Worm (Caenorhabditis elegans) whole organism, L3 larva: Measurements from ENCODE around the gene rab-18.
A peak's percentile ranks its signal among the peaks of the same experiment; 100 is the strongest.

Experiments used
- R02D3.7 ChIP-seq: fragments of 150-350 bp; optimal IDR thresholded peaks from 2 replicates; lab custom pipeline; 2014; ENCODE audit warnings: missing biosample characterization, missing genetic modification characterization
- ZK546.5 ChIP-seq: sonication (generic microtip); optimal IDR thresholded peaks from 2 replicates; lab custom pipeline; 2017; ENCODE audit warnings: missing biosample characterization, missing genetic modification characterization
- ama-1 ChIP-seq: fragments of 150-350 bp; optimal IDR thresholded peaks from 2 replicates; lab custom pipeline; 2018
- ceh-28 ChIP-seq: fragments of 150-350 bp; optimal IDR thresholded peaks from 2 replicates; lab custom pipeline; 2014; ENCODE audit warnings: missing biosample characterization, missing genetic modification reagents, missing genetic modification characterization
- ceh-82 ChIP-seq: fragments of 150-350 bp; optimal IDR thresholded peaks from 2 replicates; lab custom pipeline; 2014; ENCODE audit warnings: missing biosample characterization, missing genetic modification characterization
- ceh-9 ChIP-seq: sonication (generic microtip); optimal IDR thresholded peaks from 2 replicates; lab custom pipeline; 2018; ENCODE audit warnings: missing biosample characterization, missing genetic modification characterization
- egl-27 ChIP-seq: sonication (generic microtip); optimal IDR thresholded peaks from 4 replicates; lab custom pipeline; 2017; ENCODE audit warnings: missing biosample characterization, missing genetic modification reagents, missing genetic modification characterization
- elt-2 ChIP-seq: sonication (generic microtip); optimal IDR thresholded peaks from 2 replicates; lab custom pipeline; 2016; ENCODE audit warnings: missing genetic modification reagents, mild to moderate bottlenecking, missing genetic modification characterization, missing compliant biosample characterization
- elt-3 ChIP-seq, 3 experiments: fragments of 150-350 bp in 1 of 3; sonication (generic microtip) in 2 of 3; optimal IDR thresholded peaks; 2 replicates in 2 of 3; 4 replicates in 1 of 3; lab custom pipeline; 2014 to 2017; ENCODE audit warnings: missing biosample characterization in 3 of 3, missing genetic modification characterization in 3 of 3
- fkh-2 ChIP-seq: fragments of 150-350 bp; optimal IDR thresholded peaks from 2 replicates; lab custom pipeline; 2014; ENCODE audit warnings: missing biosample characterization, missing genetic modification reagents, missing genetic modification characterization
- fos-1 ChIP-seq: fragments of 150-350 bp; optimal IDR thresholded peaks from 2 replicates; lab custom pipeline; 2014; ENCODE audit warnings: missing biosample characterization, missing genetic modification characterization
- hmg-11 ChIP-seq: sonication (generic microtip); optimal IDR thresholded peaks from 2 replicates; lab custom pipeline; 2016; ENCODE audit warnings: missing genetic modification characterization, missing compliant biosample characterization
- jun-1 ChIP-seq: fragments of 150-350 bp; optimal IDR thresholded peaks from 2 replicates; lab custom pipeline; 2014; ENCODE audit warnings: missing biosample characterization, missing genetic modification reagents, missing genetic modification characterization
- lin-15B ChIP-seq: fragments of 150-350 bp; optimal IDR thresholded peaks from 2 replicates; lab custom pipeline; 2014; ENCODE audit warnings: missing biosample characterization, missing genetic modification characterization
- lin-39 ChIP-seq: fragments of 150-350 bp; optimal IDR thresholded peaks from 2 replicates; lab custom pipeline; 2018; ENCODE audit warnings: missing biosample characterization, missing genetic modification reagents, missing genetic modification characterization
- lsy-12 ChIP-seq: sonication (generic microtip); optimal IDR thresholded peaks from 2 replicates; lab custom pipeline; 2016; ENCODE audit warnings: mild to moderate bottlenecking, missing genetic modification characterization, missing compliant biosample characterization
- mdl-1 ChIP-seq: fragments of 150-350 bp; optimal IDR thresholded peaks from 2 replicates; lab custom pipeline; 2014; ENCODE audit warnings: missing biosample characterization, missing genetic modification characterization
- mml-1 ChIP-seq: fragments of 150-350 bp; sonication (generic microtip); optimal IDR thresholded peaks from 3 replicates; lab custom pipeline; 2014; ENCODE audit warnings: missing biosample characterization, missing genetic modification characterization
- nfya-1 ChIP-seq: sonication (generic microtip); optimal IDR thresholded peaks from 2 replicates; lab custom pipeline; 2017; ENCODE audit warnings: missing genetic modification characterization, mild to moderate bottlenecking, missing compliant biosample characterization, antibody characterized with exemption, moderate library complexity; ENCODE audit not compliant: insufficient read depth
- nhr-12 ChIP-seq: fragments of 150-350 bp; optimal IDR thresholded peaks from 2 replicates; lab custom pipeline; 2014; ENCODE audit warnings: missing biosample characterization, missing genetic modification characterization
- nhr-23 ChIP-seq: fragments of 150-350 bp; optimal IDR thresholded peaks from 2 replicates; lab custom pipeline; 2014; ENCODE audit warnings: missing biosample characterization, missing genetic modification reagents, missing genetic modification characterization
- nhr-25 ChIP-seq: sonication (generic microtip); optimal IDR thresholded peaks from 2 replicates; lab custom pipeline; 2017; ENCODE audit warnings: missing biosample characterization, missing genetic modification characterization
- nhr-43 ChIP-seq: sonication (generic microtip); optimal IDR thresholded peaks from 2 replicates; lab custom pipeline; 2016; ENCODE audit warnings: mild to moderate bottlenecking, missing genetic modification characterization, missing compliant biosample characterization; ENCODE audit not compliant: poor library complexity, severe bottlenecking
- nhr-67 ChIP-seq: fragments of 150-350 bp; optimal IDR thresholded peaks from 2 replicates; lab custom pipeline; 2014; ENCODE audit warnings: missing biosample characterization, missing genetic modification characterization
- nhr-76 ChIP-seq: fragments of 150-350 bp; sonication (generic microtip); optimal IDR thresholded peaks from 5 replicates; lab custom pipeline; 2014; ENCODE audit warnings: missing biosample characterization, missing genetic modification characterization
- nhr-77 ChIP-seq: fragments of 150-350 bp; optimal IDR thresholded peaks from 2 replicates; lab custom pipeline; 2014; ENCODE audit warnings: missing biosample characterization, missing genetic modification characterization
- pha-4 ChIP-seq: fragments of 150-350 bp; optimal IDR thresholded peaks from 2 replicates; lab custom pipeline; 2014; ENCODE audit warnings: missing biosample characterization, missing genetic modification reagents, missing genetic modification characterization
- pqm-1 ChIP-seq: fragments of 150-350 bp; optimal IDR thresholded peaks from 2 replicates; lab custom pipeline; 2017; ENCODE audit warnings: missing biosample characterization, missing genetic modification characterization, inconsistent platforms
- sea-2 ChIP-seq: fragments of 150-350 bp; sonication (generic microtip); optimal IDR thresholded peaks from 4 replicates; lab custom pipeline; 2014; ENCODE audit warnings: missing biosample characterization, missing genetic modification reagents, missing genetic modification characterization
- skn-1 ChIP-seq: fragments of 150-350 bp; optimal IDR thresholded peaks from 2 replicates; lab custom pipeline; 2014; ENCODE audit warnings: missing biosample characterization, missing genetic modification characterization
- snpc-4 ChIP-seq: fragments of 150-350 bp; optimal IDR thresholded peaks from 2 replicates; lab custom pipeline; 2014; ENCODE audit warnings: missing biosample characterization, missing genetic modification characterization
- tbx-2 ChIP-seq: sonication (generic microtip); optimal IDR thresholded peaks from 2 replicates; lab custom pipeline; 2016; ENCODE audit warnings: mild to moderate bottlenecking, missing genetic modification characterization, missing compliant biosample characterization
- unc-39 ChIP-seq: sonication (generic microtip); optimal IDR thresholded peaks from 4 replicates; lab custom pipeline; 2017; ENCODE audit warnings: missing biosample characterization, missing genetic modification characterization
- unc-62 ChIP-seq: fragments of 150-350 bp; sonication (generic microtip); optimal IDR thresholded peaks from 4 replicates; lab custom pipeline; 2014; ENCODE audit warnings: missing biosample characterization, missing genetic modification reagents, missing genetic modification characterization
- zag-1 ChIP-seq: fragments of 150-350 bp; optimal IDR thresholded peaks from 2 replicates; lab custom pipeline; 2014; ENCODE audit warnings: missing biosample characterization, missing genetic modification characterization
- ztf-4 ChIP-seq: fragments of 150-350 bp; optimal IDR thresholded peaks from 2 replicates; lab custom pipeline; 2014; ENCODE audit warnings: missing biosample characterization, missing genetic modification characterization

Gene rab-18

ce11 chrIII:1125494-1125893 is 44.9 kb upstream of the rab-18 start:
- TF ChIP-seq nhr-23 (tag; lab: Kevin White, UChicago): no peak
- no peak for TF ChIP-seq pha-4 (tag; lab: Kevin White, UChicago)
- no peak for TF ChIP-seq jun-1 (tag; lab: Kevin White, UChicago)
- peak; percentile 70 for TF ChIP-seq ceh-28
- no peak for TF ChIP-seq ZK546.5
- no peak for TF ChIP-seq ceh-82 (tag; lab: Kevin White, UChicago)

ce11 chrIII:1122239-1122638 is 41.7 kb upstream of the rab-18 start:
- TF ChIP-seq jun-1 (tag; lab: Kevin White, UChicago): no peak
- no peak for TF ChIP-seq unc-39 (tag; lab: Kevin White, UChicago)
- no peak for TF ChIP-seq unc-62 (GFP tag; lab: Kevin White, UChicago)
- TF ChIP-seq snpc-4: no peak
- no peak for TF ChIP-seq sea-2 (GFP tag; lab: Kevin White, UChicago)
- peak; percentile 37 for TF ChIP-seq elt-2 (tag; lab: Kevin White, UChicago)
- peak; percentile 14 for TF ChIP-seq pha-4 (tag; lab: Kevin White, UChicago)
- no peak for TF ChIP-seq tbx-2 (tag; lab: Kevin White, UChicago)
- TF ChIP-seq lin-39 (tag; lab: Kevin White, UChicago): peak; percentile 58
- no peak for TF ChIP-seq nhr-77 (tag; lab: Kevin White, UChicago)
- TF ChIP-seq mdl-1: no peak
- no peak for TF ChIP-seq fkh-2 (tag; lab: Kevin White, UChicago)
- no peak for TF ChIP-seq nhr-23 (tag; lab: Kevin White, UChicago)
- TF ChIP-seq nhr-67 (tag; lab: Kevin White, UChicago): no peak
- peak; percentile 50 for TF ChIP-seq hmg-11 (tag; lab: Kevin White, UChicago)
- no peak for TF ChIP-seq nhr-25 (tag; lab: Kevin White, UChicago)
- no peak for TF ChIP-seq fos-1 (tag; lab: Kevin White, UChicago)
- no peak for TF ChIP-seq pqm-1
- no peak for TF ChIP-seq zag-1 (tag; lab: Kevin White, UChicago)
- TF ChIP-seq mml-1 (tag; lab: Kevin White, UChicago): no peak
- no peak for TF ChIP-seq lin-15B (tag; lab: Kevin White, UChicago)
- no peak for TF ChIP-seq ama-1
- TF ChIP-seq nhr-43 (tag; lab: Kevin White, UChicago): no peak
- no peak for TF ChIP-seq ceh-28
- TF ChIP-seq R02D3.7 (tag; lab: Kevin White, UChicago): no peak
- TF ChIP-seq nhr-76 (tag; lab: Kevin White, UChicago): no peak
- peak; percentile 37 for TF ChIP-seq lsy-12 (tag; lab: Kevin White, UChicago)
- no peak for TF ChIP-seq ztf-4 (tag; lab: Kevin White, UChicago)
- TF ChIP-seq skn-1 (tag; lab: Kevin White, UChicago): peak; percentile 35
- TF ChIP-seq nhr-12 (tag; lab: Kevin White, UChicago): no peak
- no peak for TF ChIP-seq egl-27 (tag; lab: Kevin White, UChicago)
- peak; percentile 41 for TF ChIP-seq nfya-1 (tag; lab: Kevin White, UChicago)
- TF ChIP-seq, all 47 proteins: peak for 7

- peak in 1 of 3 experiments; percentile 50 for TF ChIP-seq elt-3 (tag; optimal IDR thresholded peaks at IDR 0.05; lab: Kevin White, UChicago)
- TF ChIP-seq ceh-9 (tag; lab: Kevin White, UChicago): no peak
- peak; percentile 61 for TF ChIP-seq elt-2 (tag; lab: Kevin White, UChicago)
Measured at ce11 chrIII:1115793-1116516, 35.4 kb upstream of the rab-18 start, which contains the start of the genes F58B6.1 and acsd-1. Gene F58B6.1 (minus strand): TSS chrIII:1115925. Gene acsd-1 (plus strand): TSS chrIII:1116466.

- no peak for TF ChIP-seq zag-1 (tag; lab: Kevin White, UChicago)
- TF ChIP-seq ama-1: no peak
- TF ChIP-seq mdl-1: no peak
Measured at ce11 chrIII:1102908-1103307, 22.3 kb upstream of the rab-18 start, which contains the start of gene exc-6. Gene exc-6 (plus strand): TSS chrIII:1103208.
